Worm (Caenorhabditis elegans): ENCODE results near the gene F13A7.1.

ce11 chrV:16370039-16370438, 7.7 kb downstream of the F13A7.1 start:
- TF ChIP-seq flt-1 (GFP tag; IDR thresholded peaks at IDR 0.05) = peak; percentile 90
- peak; percentile 58; the same call in 1 of the 2 replicates for TF ChIP-seq T22C8.4 (GFP tag; IDR thresholded peaks at IDR 0.05)
- TF ChIP-seq klf-2 (GFP tag; conservative IDR thresholded peaks at IDR 0.05) = peak; percentile 68; the same call in 1 of the 2 replicates
- peak; percentile 34 for TF ChIP-seq cog-1 (tag; optimal IDR thresholded peaks at IDR 0.05)
- peak; percentile 32 for TF ChIP-seq med-1 (GFP tag; optimal IDR thresholded peaks at IDR 0.05; ENCODE audit: insufficient read depth)
